Worm (Caenorhabditis elegans) whole organism, young adult: Measurements from ENCODE around the gene W03F9.1.

ENCODE experiments used
- B0336.3 ChIP-seq: fragments of 200-800 bp; sonication (Bioruptor generic); IDR thresholded peaks from 2 replicates; pipeline ENCODE4 v1.3.6; 2022; ENCODE audit warnings: missing genetic modification characterization, missing compliant biosample characterization
- C17E4.6 ChIP-seq: fragments of 200-800 bp; sonication (Bioruptor generic); IDR thresholded peaks from 2 replicates; pipeline ENCODE4 v1.3.6; 2022; ENCODE audit warnings: missing genetic modification reagents, missing genetic modification characterization, missing compliant biosample characterization
- F22D6.2 ChIP-seq: sonication (generic microtip); optimal IDR thresholded peaks from 2 replicates; lab custom pipeline; 2016; ENCODE audit warnings: mild to moderate bottlenecking, missing genetic modification characterization, missing compliant biosample characterization
- F23B12.7 ChIP-seq: sonication (generic microtip); optimal IDR thresholded peaks from 2 replicates; lab custom pipeline; 2017; ENCODE audit warnings: missing genetic modification characterization, mild to moderate bottlenecking, missing compliant biosample characterization, antibody characterized with exemption, moderate library complexity; ENCODE audit not compliant: insufficient read depth
- F33H1.4 ChIP-seq: fragments of 200-800 bp; sonication (Bioruptor generic); IDR thresholded peaks from 2 replicates; pipeline ENCODE4 v1.3.6; 2022; ENCODE audit warnings: missing genetic modification reagents, missing genetic modification characterization, missing compliant biosample characterization
- F52B5.7 ChIP-seq: sonication (generic microtip); optimal IDR thresholded peaks from 2 replicates; lab custom pipeline; 2016; ENCODE audit warnings: mild to moderate bottlenecking, missing genetic modification characterization, missing compliant biosample characterization
- F57C9.4 ChIP-seq: sonication (generic microtip); optimal IDR thresholded peaks from 2 replicates; lab custom pipeline; 2017; ENCODE audit warnings: mild to moderate bottlenecking, missing genetic modification characterization, missing compliant biosample characterization
- K12H6.12 ChIP-seq: fragments of 200-800 bp; sonication (Bioruptor generic); optimal IDR thresholded peaks from 2 replicates; lab custom pipeline; 2018; ENCODE audit warnings: mild to moderate bottlenecking, missing genetic modification characterization, missing compliant biosample characterization
- T26A5.8 ChIP-seq: sonication (generic microtip); optimal IDR thresholded peaks from 2 replicates; lab custom pipeline; 2016; ENCODE audit warnings: missing genetic modification characterization, missing compliant biosample characterization
- Y53F4B.3 ChIP-seq: fragments of 200-800 bp; sonication (Bioruptor generic); IDR thresholded peaks from 2 replicates; pipeline ENCODE4 v1.3.6; 2022; ENCODE audit warnings: missing genetic modification reagents, missing genetic modification characterization, missing compliant biosample characterization
- cebp-1 ChIP-seq, 2 experiments: fragments of 200-800 bp in 1 of 2; sonication (Bioruptor generic) in 1 of 2; sonication (generic microtip) in 1 of 2; IDR thresholded peaks in 1 of 2; optimal IDR thresholded peaks in 1 of 2; 2 replicates each; pipeline versions ENCODE4 v1.3.6 to Lab custom; 2017 to 2022; ENCODE audit warnings: missing compliant biosample characterization in 2 of 2, missing genetic modification characterization in 2 of 2, mild to moderate bottlenecking in 1 of 2, missing genetic modification reagents in 1 of 2, moderate library complexity in 1 of 2
- cebp-2 ChIP-seq: fragments of 200-800 bp; sonication (Bioruptor generic); IDR thresholded peaks from 2 replicates; pipeline ENCODE4 v1.3.6; 2022; ENCODE audit warnings: missing genetic modification characterization, missing compliant biosample characterization
- ceh-91 ChIP-seq: fragments of 200-800 bp; sonication (Bioruptor generic); IDR thresholded peaks from 2 replicates; pipeline ENCODE4 v1.3.6; 2022; ENCODE audit warnings: missing genetic modification reagents, missing genetic modification characterization, missing compliant biosample characterization
- chd-7 ChIP-seq: sonication (generic microtip); optimal IDR thresholded peaks from 2 replicates; lab custom pipeline; 2016; ENCODE audit warnings: mild to moderate bottlenecking, missing genetic modification characterization, moderate library complexity, missing compliant biosample characterization
- dox-1 ChIP-seq: fragments of 200-800 bp; sonication (Bioruptor generic); IDR thresholded peaks from 2 replicates; pipeline ENCODE4 v1.3.6; 2022; ENCODE audit warnings: missing genetic modification reagents, missing genetic modification characterization, missing compliant biosample characterization
- egl-18 ChIP-seq: fragments of 200-800 bp; sonication (Bioruptor generic); IDR thresholded peaks from 2 replicates; pipeline ENCODE4 v1.3.6; 2022; ENCODE audit warnings: missing genetic modification reagents, missing genetic modification characterization, missing compliant biosample characterization
- egrh-3 ChIP-seq: fragments of 200-800 bp; sonication (Bioruptor generic); IDR thresholded peaks from 2 replicates; pipeline ENCODE4 v1.3.6; 2022; ENCODE audit warnings: missing genetic modification reagents, missing genetic modification characterization, missing compliant biosample characterization
- ets-4 ChIP-seq: fragments of 200-800 bp; sonication (Bioruptor generic); optimal IDR thresholded peaks from 2 replicates; lab custom pipeline; 2018; ENCODE audit warnings: mild to moderate bottlenecking, missing genetic modification characterization, missing compliant biosample characterization
- fkh-3 ChIP-seq: sonication (generic microtip); optimal IDR thresholded peaks from 2 replicates; lab custom pipeline; 2016; ENCODE audit warnings: mild to moderate bottlenecking, missing genetic modification characterization, missing compliant biosample characterization
- hmg-1.2 ChIP-seq: fragments of 200-800 bp; sonication (Bioruptor generic); IDR thresholded peaks from 2 replicates; pipeline ENCODE4 v1.3.6; 2022; ENCODE audit warnings: missing genetic modification reagents, missing genetic modification characterization, missing compliant biosample characterization
- hsf-1 ChIP-seq: fragments of 200-800 bp; sonication (Bioruptor generic); IDR thresholded peaks from 2 replicates; pipeline ENCODE4 v1.3.6; 2022; ENCODE audit warnings: missing genetic modification reagents, missing genetic modification characterization, missing compliant biosample characterization
- let-607 ChIP-seq, 2 experiments: fragments of 200-800 bp in 1 of 2; sonication (Bioruptor generic) in 1 of 2; sonication (generic microtip) in 1 of 2; optimal IDR thresholded peaks; 2 replicates each; lab custom pipeline; 2016 to 2018; ENCODE audit warnings: mild to moderate bottlenecking in 2 of 2, missing compliant biosample characterization in 2 of 2, missing genetic modification characterization in 2 of 2, moderate library complexity in 2 of 2, missing genotype in 1 of 2
- lin-35 ChIP-seq, 3 experiments: fragments of 150-350 bp in 2 of 3; sonication (generic microtip) in 1 of 3; optimal IDR thresholded peaks; 2 replicates each; lab custom pipeline; 2014 to 2018; ENCODE audit warnings: missing biosample characterization in 3 of 3, missing genetic modification characterization in 3 of 3, missing genetic modification reagents in 3 of 3
- lin-40 ChIP-seq: sonication (generic microtip); optimal IDR thresholded peaks from 2 replicates; lab custom pipeline; 2016; ENCODE audit warnings: missing genetic modification characterization, mild to moderate bottlenecking, missing compliant biosample characterization, missing genotype, missing genetic modification reagents
- lsl-1 ChIP-seq: fragments of 200-800 bp; sonication (Bioruptor generic); optimal IDR thresholded peaks from 2 replicates; lab custom pipeline; 2018; ENCODE audit warnings: mild to moderate bottlenecking, missing genetic modification characterization, moderate library complexity, missing compliant biosample characterization
- lsy-27 ChIP-seq: sonication (generic microtip); optimal IDR thresholded peaks from 2 replicates; lab custom pipeline; 2017; ENCODE audit warnings: missing genetic modification characterization, mild to moderate bottlenecking, missing compliant biosample characterization, antibody characterized with exemption, missing genotype, borderline replicate concordance; ENCODE audit not compliant: insufficient read depth
- madf-3 ChIP-seq: fragments of 200-800 bp; sonication (Bioruptor generic); IDR thresholded peaks from 2 replicates; pipeline ENCODE4 v1.3.6; 2022; ENCODE audit warnings: missing genetic modification reagents, missing genetic modification characterization, missing compliant biosample characterization
- madf-8 ChIP-seq: fragments of 200-800 bp; sonication (Bioruptor generic); conservative IDR thresholded peaks from 2 replicates; pipeline ENCODE4 v1.3.6; 2022; ENCODE audit warnings: missing genetic modification reagents, missing genetic modification characterization, missing compliant biosample characterization
- mcd-1 ChIP-seq: fragments of 200-800 bp; sonication (Bioruptor generic); IDR thresholded peaks from 2 replicates; pipeline ENCODE4 v1.3.6; 2022; ENCODE audit warnings: missing genetic modification reagents, missing genetic modification characterization, missing compliant biosample characterization
- nhr-179 ChIP-seq: sonication (generic microtip); optimal IDR thresholded peaks from 2 replicates; lab custom pipeline; 2016; ENCODE audit warnings: mild to moderate bottlenecking, missing genetic modification characterization, missing compliant biosample characterization
- rcor-1 ChIP-seq: fragments of 200-800 bp; sonication (Bioruptor generic); IDR thresholded peaks from 2 replicates; pipeline ENCODE4 v1.3.6; 2022; ENCODE audit warnings: missing genetic modification reagents, missing genetic modification characterization, missing compliant biosample characterization
- rpc-1 ChIP-seq, 2 experiments: fragments of 150-350 bp in 1 of 2; sonication (generic microtip) in 1 of 2; optimal IDR thresholded peaks; 2 replicates each; lab custom pipeline; 2014 to 2018; ENCODE audit warnings: missing biosample characterization in 1 of 2, missing genetic modification characterization in 1 of 2, missing genetic modification reagents in 1 of 2, missing genotype in 1 of 2
- sea-2 ChIP-seq: fragments of 200-800 bp; sonication (Bioruptor generic); IDR thresholded peaks from 2 replicates; pipeline ENCODE4 v1.3.6; 2022; ENCODE audit warnings: missing genetic modification characterization, missing compliant biosample characterization
- snpc-3.4 ChIP-seq: sonication (generic microtip); optimal IDR thresholded peaks from 2 replicates; lab custom pipeline; 2017; ENCODE audit warnings: missing genetic modification characterization, mild to moderate bottlenecking, missing compliant biosample characterization, antibody characterized with exemption, moderate library complexity, missing genotype, missing genetic modification reagents
- snpc-4 ChIP-seq, 5 experiments: fragments of 150-350 bp in 1 of 5; sonication (generic microtip) in 4 of 5; optimal IDR thresholded peaks; 2 replicates each; lab custom pipeline; 2014 to 2018; ENCODE audit warnings: missing genetic modification characterization in 5 of 5, missing biosample characterization in 3 of 5, antibody characterized with exemption in 2 of 5, mild to moderate bottlenecking in 2 of 5, missing compliant biosample characterization in 2 of 5, missing genotype in 2 of 5, moderate library complexity in 2 of 5, missing genetic modification reagents in 1 of 5
- somi-1 ChIP-seq: fragments of 200-800 bp; sonication (Bioruptor generic); optimal IDR thresholded peaks from 2 replicates; lab custom pipeline; 2018; ENCODE audit warnings: mild to moderate bottlenecking, missing genetic modification characterization, missing compliant biosample characterization
- tbp1 ChIP-seq: fragments of 200-800 bp; sonication (Bioruptor generic); optimal IDR thresholded peaks from 2 replicates; lab custom pipeline; 2018; ENCODE audit warnings: mild to moderate bottlenecking, missing genetic modification characterization, missing compliant biosample characterization
- tbx-9 ChIP-seq: sonication (generic microtip); optimal IDR thresholded peaks from 2 replicates; lab custom pipeline; 2016; ENCODE audit warnings: borderline replicate concordance, missing genetic modification characterization, inconsistent platforms, missing compliant biosample characterization
- tlf-1 ChIP-seq: fragments of 200-800 bp; sonication (Bioruptor generic); optimal IDR thresholded peaks from 2 replicates; lab custom pipeline; 2018; ENCODE audit warnings: mild to moderate bottlenecking, missing genetic modification characterization, missing compliant biosample characterization
- zfh-2 ChIP-seq: fragments of 200-800 bp; sonication (Bioruptor generic); conservative IDR thresholded peaks from 2 replicates; pipeline ENCODE4 v1.3.6; 2022; ENCODE audit warnings: missing genetic modification reagents, missing genetic modification characterization, missing compliant biosample characterization
- zim-3 ChIP-seq: sonication (generic microtip); optimal IDR thresholded peaks from 2 replicates; lab custom pipeline; 2017; ENCODE audit warnings: mild to moderate bottlenecking, missing genetic modification characterization, moderate library complexity, missing compliant biosample characterization
- ztf-25 ChIP-seq: fragments of 200-800 bp; sonication (Bioruptor generic); IDR thresholded peaks from 2 replicates; pipeline ENCODE4 v1.3.6; 2022; ENCODE audit warnings: missing genetic modification reagents, missing genetic modification characterization, missing compliant biosample characterization
- ztf-28 ChIP-seq: fragments of 200-800 bp; sonication (Bioruptor generic); IDR thresholded peaks from 2 replicates; pipeline ENCODE4 v1.3.6; 2022; ENCODE audit warnings: missing genetic modification reagents, missing genetic modification characterization, missing compliant biosample characterization

Gene W03F9.1

DNA sequence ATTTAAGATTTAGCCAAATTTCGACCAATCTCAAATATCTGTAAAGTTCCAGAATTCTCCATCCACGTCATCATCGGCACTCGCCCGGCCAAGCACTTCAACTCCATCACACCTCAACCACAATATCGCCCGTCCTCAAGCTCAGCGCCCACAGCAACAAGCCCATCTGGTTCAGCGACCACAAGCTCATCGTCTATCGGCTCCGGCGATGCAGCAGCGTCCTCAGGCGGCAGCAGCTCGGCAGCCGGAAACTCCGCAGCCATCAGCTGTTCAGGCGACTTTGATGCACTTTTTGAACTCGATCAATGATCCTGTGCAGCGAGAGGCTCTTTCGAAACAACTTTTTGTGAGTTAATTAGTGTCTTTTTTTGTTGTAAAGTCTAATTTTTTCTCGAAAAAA is 9.2 kb downstream of the W03F9.1 start:
- 0 out of 2 replicates have a peak, but pooled peaks have one; percentile 25 for TF ChIP-seq madf-3 (GFP tag; lab: Robert Waterston, UW)
- TF ChIP-seq let-607 (tag; optimal IDR thresholded peaks at IDR 0.05; lab: Kevin White, UChicago) = no peak
- TF ChIP-seq ceh-91 (GFP tag; lab: Robert Waterston, UW) = no peak
- no peak for TF ChIP-seq F57C9.4 (tag; lab: Kevin White, UChicago)
- peak; percentile 85; the same call in 1 of the 2 replicates for TF ChIP-seq cebp-2
- TF ChIP-seq egl-18 (GFP tag; lab: Robert Waterston, UW) = no peak
- TF ChIP-seq zim-3 = peak; percentile 28
- no peak for TF ChIP-seq ets-4 (GFP tag; lab: Kevin White, UChicago)
- TF ChIP-seq zfh-2 = peak; percentile 90
- TF ChIP-seq egrh-3 (GFP tag; lab: Robert Waterston, UW) = peak; percentile 84
- no peak for TF ChIP-seq F33H1.4
- TF ChIP-seq cebp-1 (GFP tag; IDR thresholded peaks at IDR 0.05; lab: Robert Waterston, UW) = no peak
- no peak for TF ChIP-seq cebp-1 (tag; optimal IDR thresholded peaks at IDR 0.05; lab: Kevin White, UChicago)
- TF ChIP-seq mcd-1 = peak; percentile 22; the same call in 1 of the 2 replicates
- TF ChIP-seq C17E4.6 = no peak
- TF ChIP-seq ztf-28 (GFP tag; lab: Robert Waterston, UW) = peak; percentile 34; the same call in 1 of the 2 replicates
- TF ChIP-seq Y53F4B.3 (GFP tag; lab: Robert Waterston, UW) = no peak
- no peak for TF ChIP-seq snpc-4 (GFP tag; optimal IDR thresholded peaks at IDR 0.05; lab: Kevin White, UChicago)
- no peak for TF ChIP-seq snpc-4 (tag; optimal IDR thresholded peaks at IDR 0.05; lab: Kevin White, UChicago)
- TF ChIP-seq F52B5.7 (tag; lab: Kevin White, UChicago) = peak; percentile 31
- TF ChIP-seq F22D6.2 (tag; lab: Kevin White, UChicago) = no peak
- TF ChIP-seq lsl-1 (GFP tag; lab: Kevin White, UChicago) = no peak
- TF ChIP-seq chd-7 (tag; lab: Kevin White, UChicago) = peak; percentile 32
- TF ChIP-seq rpc-1 (optimal IDR thresholded peaks at IDR 0.05; lab: Kevin White, UChicago) = no peak
- TF ChIP-seq rpc-1 (tag; optimal IDR thresholded peaks at IDR 0.05; lab: Kevin White, UChicago) = no peak
- TF ChIP-seq B0336.3 (GFP tag; lab: Robert Waterston, UW) = no peak; the same call in 1 of the 2 replicates
- no peak for TF ChIP-seq lin-40
- TF ChIP-seq somi-1 (GFP tag; lab: Kevin White, UChicago) = no peak
- TF ChIP-seq tlf-1 (GFP tag; lab: Kevin White, UChicago) = no peak
- 0 out of 2 replicates have a peak, but pooled peaks have one; percentile 15 for TF ChIP-seq ztf-25 (GFP tag; lab: Robert Waterston, UW)

- TF ChIP-seq hsf-1 = no peak
- TF ChIP-seq F23B12.7 = no peak
- peak; percentile 72 for TF ChIP-seq zfh-2
- no peak for TF ChIP-seq snpc-3.4 (tag; lab: Kevin White, UChicago)
- peak; percentile 37; the same call in 1 of the 2 replicates for TF ChIP-seq egrh-3 (GFP tag; lab: Robert Waterston, UW)
- no peak for TF ChIP-seq dox-1 (GFP tag; lab: Robert Waterston, UW)
- TF ChIP-seq madf-8 (GFP tag; lab: Robert Waterston, UW) = no peak
- 0 out of 2 replicates have a peak, but pooled peaks have one; percentile 8 for TF ChIP-seq sea-2 (GFP tag; lab: Robert Waterston, UW)
- no peak for TF ChIP-seq hmg-1.2
- TF ChIP-seq rcor-1 (GFP tag; lab: Robert Waterston, UW) = no peak
- TF ChIP-seq F22D6.2 (tag; lab: Kevin White, UChicago) = no peak
- TF ChIP-seq tbx-9 = no peak
- TF ChIP-seq tbp1 (GFP tag; lab: Kevin White, UChicago) = no peak
- TF ChIP-seq fkh-3 (tag; lab: Kevin White, UChicago) = peak; percentile 9
- no peak for TF ChIP-seq nhr-179 (tag; lab: Kevin White, UChicago)
- TF ChIP-seq lsy-27 (tag; lab: Kevin White, UChicago) = no peak
- TF ChIP-seq K12H6.12 (tag; lab: Kevin White, UChicago) = no peak
- TF ChIP-seq lin-35 (GFP tag; optimal IDR thresholded peaks at IDR 0.05; lab: Kevin White, UChicago) = no peak
- TF ChIP-seq T26A5.8 (tag; lab: Kevin White, UChicago) = no peak
- TF ChIP-seq snpc-4 (GFP tag; optimal IDR thresholded peaks at IDR 0.05; lab: Kevin White, UChicago) = no peak
- no peak for TF ChIP-seq snpc-4 (tag; optimal IDR thresholded peaks at IDR 0.05; lab: Kevin White, UChicago)
Measured at ce11 chrV:116243-116642, 10.3 kb downstream of the W03F9.1 start.
